Worm (Caenorhabditis elegans) whole organism, young adult: Measurements from ENCODE around the gene F16B12.4.

Experiments used
- B0035.1 ChIP-seq: sonication (generic microtip); optimal IDR thresholded peaks from 2 replicates; lab custom pipeline; 2016; ENCODE audit warnings: missing genetic modification characterization, mild to moderate bottlenecking, missing compliant biosample characterization, missing genotype, missing genetic modification reagents
- B0261.1 ChIP-seq: sonication (generic microtip); optimal IDR thresholded peaks from 2 replicates; lab custom pipeline; 2016; ENCODE audit warnings: mild to moderate bottlenecking, missing genetic modification characterization, moderate library complexity, missing compliant biosample characterization
- C17E4.6 ChIP-seq: fragments of 200-800 bp; sonication (Bioruptor generic); IDR thresholded peaks from 2 replicates; pipeline ENCODE4 v1.3.6; 2022; ENCODE audit warnings: missing genetic modification reagents, missing genetic modification characterization, missing compliant biosample characterization
- F22D6.2 ChIP-seq: sonication (generic microtip); optimal IDR thresholded peaks from 2 replicates; lab custom pipeline; 2016; ENCODE audit warnings: mild to moderate bottlenecking, missing genetic modification characterization, missing compliant biosample characterization
- F39B2.1 ChIP-seq: fragments of 200-800 bp; sonication (Bioruptor generic); IDR thresholded peaks from 2 replicates; pipeline ENCODE4 v1.3.6; 2022; ENCODE audit warnings: missing genetic modification reagents, missing genetic modification characterization, missing compliant biosample characterization
- F55B11.4 ChIP-seq: sonication (generic microtip); optimal IDR thresholded peaks from 2 replicates; lab custom pipeline; 2016; ENCODE audit warnings: missing compliant biosample characterization, missing genetic modification characterization, borderline replicate concordance; ENCODE audit not compliant: insufficient read depth
- F57C9.4 ChIP-seq: sonication (generic microtip); optimal IDR thresholded peaks from 2 replicates; lab custom pipeline; 2017; ENCODE audit warnings: mild to moderate bottlenecking, missing genetic modification characterization, missing compliant biosample characterization
- K12H6.12 ChIP-seq: fragments of 200-800 bp; sonication (Bioruptor generic); optimal IDR thresholded peaks from 2 replicates; lab custom pipeline; 2018; ENCODE audit warnings: mild to moderate bottlenecking, missing genetic modification characterization, missing compliant biosample characterization
- Y53G8AR.9 ChIP-seq: fragments of 200-800 bp; sonication (Bioruptor generic); conservative IDR thresholded peaks from 2 replicates; pipeline ENCODE4 v1.3.6; 2022; ENCODE audit warnings: missing genetic modification reagents, missing genetic modification characterization, missing compliant biosample characterization
- Y56A3A.18 ChIP-seq: fragments of 200-800 bp; sonication (Bioruptor generic); IDR thresholded peaks from 2 replicates; pipeline ENCODE4 v1.3.6; 2022; ENCODE audit warnings: missing genetic modification reagents, missing genetic modification characterization, missing compliant biosample characterization
- Y67H2A.10 ChIP-seq: fragments of 200-800 bp; sonication (Bioruptor generic); conservative IDR thresholded peaks from 2 replicates; pipeline ENCODE4 v1.3.6; 2022; ENCODE audit warnings: missing genetic modification reagents, missing genetic modification characterization, missing compliant biosample characterization
- Y79H2A.3 ChIP-seq: fragments of 200-800 bp; sonication (Bioruptor generic); conservative IDR thresholded peaks from 2 replicates; pipeline ENCODE4 v1.3.6; 2022; ENCODE audit warnings: missing genetic modification reagents, missing genetic modification characterization, missing compliant biosample characterization
- Y95B8A.8 ChIP-seq: fragments of 200-800 bp; sonication (Bioruptor generic); IDR thresholded peaks from 2 replicates; pipeline ENCODE4 v1.3.6; 2022; ENCODE audit warnings: missing genetic modification reagents, missing genetic modification characterization, missing compliant biosample characterization
- ZK185.1 ChIP-seq: sonication (generic microtip); optimal IDR thresholded peaks from 2 replicates; lab custom pipeline; 2016; ENCODE audit warnings: mild to moderate bottlenecking, missing genetic modification characterization, missing compliant biosample characterization; ENCODE audit not compliant: poor library complexity, severe bottlenecking
- akir-1 ChIP-seq: fragments of 200-800 bp; sonication (Bioruptor generic); optimal IDR thresholded peaks from 2 replicates; lab custom pipeline; 2018; ENCODE audit warnings: mild to moderate bottlenecking, missing genetic modification characterization, moderate library complexity, missing compliant biosample characterization
- ama-1 ChIP-seq, 3 experiments: fragments of 150-350 bp in 1 of 3; sonication (generic microtip) in 2 of 3; optimal IDR thresholded peaks; 2 replicates each; lab custom pipeline; 2014 to 2018; ENCODE audit warnings: missing biosample characterization in 2 of 3, missing genetic modification characterization in 2 of 3, missing genetic modification reagents in 2 of 3
- aptf-3 ChIP-seq: fragments of 200-800 bp; sonication (Bioruptor generic); IDR thresholded peaks from 2 replicates; pipeline ENCODE4 v1.3.6; 2022; ENCODE audit warnings: missing genetic modification characterization, missing compliant biosample characterization
- atf-7 ChIP-seq: sonication (generic microtip); optimal IDR thresholded peaks from 2 replicates; lab custom pipeline; 2017; ENCODE audit warnings: mild to moderate bottlenecking, missing genetic modification characterization, missing compliant biosample characterization
- athp-1 ChIP-seq: sonication (generic microtip); optimal IDR thresholded peaks from 2 replicates; lab custom pipeline; 2017; ENCODE audit warnings: mild to moderate bottlenecking, missing genetic modification characterization, missing compliant biosample characterization
- ceh-100 ChIP-seq: fragments of 200-800 bp; sonication (Bioruptor generic); IDR thresholded peaks from 2 replicates; pipeline ENCODE4 v1.3.6; 2022; ENCODE audit warnings: missing genetic modification reagents, missing genetic modification characterization, missing compliant biosample characterization
- ceh-79 ChIP-seq: sonication (generic microtip); optimal IDR thresholded peaks from 2 replicates; lab custom pipeline; 2017; ENCODE audit warnings: mild to moderate bottlenecking, missing genetic modification characterization, missing compliant biosample characterization
- efl-1 ChIP-seq: fragments of 150-350 bp; optimal IDR thresholded peaks from 2 replicates; lab custom pipeline; 2014; ENCODE audit warnings: missing biosample characterization, missing genetic modification reagents, missing genetic modification characterization
- egrh-3 ChIP-seq: fragments of 200-800 bp; sonication (Bioruptor generic); IDR thresholded peaks from 2 replicates; pipeline ENCODE4 v1.3.6; 2022; ENCODE audit warnings: missing genetic modification reagents, missing genetic modification characterization, missing compliant biosample characterization
- ets-4 ChIP-seq: fragments of 200-800 bp; sonication (Bioruptor generic); optimal IDR thresholded peaks from 2 replicates; lab custom pipeline; 2018; ENCODE audit warnings: mild to moderate bottlenecking, missing genetic modification characterization, missing compliant biosample characterization
- hmg-20 ChIP-seq: fragments of 200-800 bp; sonication (Bioruptor generic); IDR thresholded peaks from 2 replicates; pipeline ENCODE4 v1.3.6; 2022; ENCODE audit warnings: missing genetic modification reagents, missing genetic modification characterization, missing compliant biosample characterization
- hrde-1 ChIP-seq: sonication (generic microtip); optimal IDR thresholded peaks from 2 replicates; lab custom pipeline; 2016; ENCODE audit warnings: missing genetic modification characterization, mild to moderate bottlenecking, missing compliant biosample characterization, moderate library complexity, missing genotype, missing genetic modification reagents, borderline replicate concordance
- lag-1 ChIP-seq: fragments of 200-800 bp; sonication (Bioruptor generic); IDR thresholded peaks from 2 replicates; pipeline ENCODE4 v1.3.6; 2022; ENCODE audit warnings: missing genetic modification reagents, missing genetic modification characterization, missing compliant biosample characterization
- let-526 ChIP-seq: fragments of 200-800 bp; sonication (Bioruptor generic); IDR thresholded peaks from 2 replicates; pipeline ENCODE4 v1.3.6; 2022; ENCODE audit warnings: missing genetic modification reagents, missing genetic modification characterization, missing compliant biosample characterization
- let-607 ChIP-seq, 2 experiments: fragments of 200-800 bp in 1 of 2; sonication (Bioruptor generic) in 1 of 2; sonication (generic microtip) in 1 of 2; optimal IDR thresholded peaks; 2 replicates each; lab custom pipeline; 2016 to 2018; ENCODE audit warnings: mild to moderate bottlenecking in 2 of 2, missing compliant biosample characterization in 2 of 2, missing genetic modification characterization in 2 of 2, moderate library complexity in 2 of 2, missing genotype in 1 of 2
- lin-35 ChIP-seq, 3 experiments: fragments of 150-350 bp in 2 of 3; sonication (generic microtip) in 1 of 3; optimal IDR thresholded peaks; 2 replicates each; lab custom pipeline; 2014 to 2018; ENCODE audit warnings: missing biosample characterization in 3 of 3, missing genetic modification characterization in 3 of 3, missing genetic modification reagents in 3 of 3
- lin-54 ChIP-seq: fragments of 200-800 bp; sonication (Bioruptor generic); optimal IDR thresholded peaks from 2 replicates; lab custom pipeline; 2018; ENCODE audit warnings: mild to moderate bottlenecking, missing genetic modification characterization, missing compliant biosample characterization
- madf-3 ChIP-seq: fragments of 200-800 bp; sonication (Bioruptor generic); IDR thresholded peaks from 2 replicates; pipeline ENCODE4 v1.3.6; 2022; ENCODE audit warnings: missing genetic modification reagents, missing genetic modification characterization, missing compliant biosample characterization
- mcd-1 ChIP-seq: fragments of 200-800 bp; sonication (Bioruptor generic); IDR thresholded peaks from 2 replicates; pipeline ENCODE4 v1.3.6; 2022; ENCODE audit warnings: missing genetic modification reagents, missing genetic modification characterization, missing compliant biosample characterization
- mel-28 ChIP-seq: sonication (generic microtip); optimal IDR thresholded peaks from 2 replicates; lab custom pipeline; 2016; ENCODE audit warnings: borderline replicate concordance, mild to moderate bottlenecking, missing genetic modification characterization, missing compliant biosample characterization
- mxl-1 ChIP-seq: sonication (generic microtip); optimal IDR thresholded peaks from 2 replicates; lab custom pipeline; 2016; ENCODE audit warnings: missing genetic modification characterization, missing compliant biosample characterization
- nhr-27 ChIP-seq: fragments of 200-800 bp; sonication (Bioruptor generic); optimal IDR thresholded peaks from 2 replicates; lab custom pipeline; 2018; ENCODE audit warnings: mild to moderate bottlenecking, missing genetic modification characterization, moderate library complexity, missing compliant biosample characterization
- nhr-90 ChIP-seq: sonication (generic microtip); optimal IDR thresholded peaks from 2 replicates; lab custom pipeline; 2016; ENCODE audit warnings: missing genotype, mild to moderate bottlenecking, missing genetic modification characterization, missing compliant biosample characterization
- pbrm-1 ChIP-seq: fragments of 200-800 bp; sonication (Bioruptor generic); IDR thresholded peaks from 2 replicates; pipeline ENCODE4 v1.3.6; 2022; ENCODE audit warnings: missing genetic modification reagents, missing genetic modification characterization, missing compliant biosample characterization
- pha-4 ChIP-seq: fragments of 150-350 bp; sonication (generic microtip); optimal IDR thresholded peaks from 2 replicates; lab custom pipeline; 2014; ENCODE audit warnings: missing biosample characterization, missing genetic modification reagents, missing genetic modification characterization
- sdz-38 ChIP-seq: sonication (generic microtip); optimal IDR thresholded peaks from 2 replicates; lab custom pipeline; 2016; ENCODE audit warnings: missing genotype, missing genetic modification characterization, missing compliant biosample characterization
- sea-2 ChIP-seq: fragments of 200-800 bp; sonication (Bioruptor generic); IDR thresholded peaks from 2 replicates; pipeline ENCODE4 v1.3.6; 2022; ENCODE audit warnings: missing genetic modification characterization, missing compliant biosample characterization
- snpc-3.4 ChIP-seq: sonication (generic microtip); optimal IDR thresholded peaks from 2 replicates; lab custom pipeline; 2017; ENCODE audit warnings: missing genetic modification characterization, mild to moderate bottlenecking, missing compliant biosample characterization, antibody characterized with exemption, moderate library complexity, missing genotype, missing genetic modification reagents
- tbp1 ChIP-seq: fragments of 200-800 bp; sonication (Bioruptor generic); optimal IDR thresholded peaks from 2 replicates; lab custom pipeline; 2018; ENCODE audit warnings: mild to moderate bottlenecking, missing genetic modification characterization, missing compliant biosample characterization
- tbx-9 ChIP-seq: sonication (generic microtip); optimal IDR thresholded peaks from 2 replicates; lab custom pipeline; 2016; ENCODE audit warnings: borderline replicate concordance, missing genetic modification characterization, inconsistent platforms, missing compliant biosample characterization
- unc-130 ChIP-seq: sonication (generic microtip); optimal IDR thresholded peaks from 2 replicates; lab custom pipeline; 2016; ENCODE audit warnings: missing genetic modification reagents, missing genetic modification characterization, missing compliant biosample characterization
- xnd-1 ChIP-seq: sonication (generic microtip); optimal IDR thresholded peaks from 2 replicates; lab custom pipeline; 2016; ENCODE audit warnings: missing genotype, missing genetic modification reagents, missing genetic modification characterization, missing compliant biosample characterization
- zfh-2 ChIP-seq: fragments of 200-800 bp; sonication (Bioruptor generic); conservative IDR thresholded peaks from 2 replicates; pipeline ENCODE4 v1.3.6; 2022; ENCODE audit warnings: missing genetic modification reagents, missing genetic modification characterization, missing compliant biosample characterization
- ztf-18 ChIP-seq: sonication (generic microtip); optimal IDR thresholded peaks from 2 replicates; lab custom pipeline; 2016; ENCODE audit warnings: missing genotype, mild to moderate bottlenecking, missing genetic modification characterization, missing compliant biosample characterization
- ztf-22 ChIP-seq: fragments of 200-800 bp; sonication (Bioruptor generic); optimal IDR thresholded peaks from 2 replicates; lab custom pipeline; 2018; ENCODE audit warnings: mild to moderate bottlenecking, missing genetic modification characterization, moderate library complexity, missing compliant biosample characterization

F16B12.4 gene

ce11 chrX:14146740-14147140 is 48.3 kb upstream of the F16B12.4 start (continued):
- TF ChIP-seq xnd-1 (tag; lab: Kevin White, UChicago): no peak
- no peak for TF ChIP-seq nhr-90 (tag; lab: Kevin White, UChicago)
- TF ChIP-seq pbrm-1 (GFP tag; lab: Robert Waterston, UW): 0 out of 2 replicates have a peak, but pooled peaks have one; percentile 51
- no peak for TF ChIP-seq sdz-38 (tag; lab: Kevin White, UChicago)
- no peak for TF ChIP-seq mel-28 (tag; lab: Kevin White, UChicago)
- no peak for TF ChIP-seq hmg-20 (GFP tag; lab: Robert Waterston, UW)
- no peak for TF ChIP-seq C17E4.6 (GFP tag; lab: Robert Waterston, UW)
- TF ChIP-seq ztf-22 (GFP tag; lab: Kevin White, UChicago): no peak
- peak; percentile 52 for TF ChIP-seq tbp1 (GFP tag; lab: Kevin White, UChicago)
- TF ChIP-seq sea-2 (GFP tag; lab: Robert Waterston, UW): no peak
- TF ChIP-seq ama-1 (optimal IDR thresholded peaks at IDR 0.05; lab: Kevin White, UChicago): no peak
- no peak for TF ChIP-seq ama-1 (GFP tag; optimal IDR thresholded peaks at IDR 0.05; lab: Kevin White, UChicago)
- TF ChIP-seq hrde-1 (tag; lab: Kevin White, UChicago): no peak
- TF ChIP-seq ets-4 (GFP tag; lab: Kevin White, UChicago): no peak
- TF ChIP-seq lin-35 (GFP tag; optimal IDR thresholded peaks at IDR 0.05; lab: Kevin White, UChicago): no peak
- no peak for TF ChIP-seq snpc-3.4 (tag; lab: Kevin White, UChicago)
- TF ChIP-seq aptf-3 (GFP tag; lab: Robert Waterston, UW): no peak
- TF ChIP-seq F39B2.1 (GFP tag; lab: Robert Waterston, UW): no peak
- no peak for TF ChIP-seq F57C9.4
- no peak for TF ChIP-seq unc-130
- no peak for TF ChIP-seq Y67H2A.10
- no peak for TF ChIP-seq lin-54 (GFP tag; lab: Kevin White, UChicago)
- TF ChIP-seq ceh-100 (GFP tag; lab: Robert Waterston, UW): no peak
- TF ChIP-seq pha-4: peak; percentile 17
- no peak for TF ChIP-seq mxl-1 (tag; lab: Kevin White, UChicago)
- no peak for TF ChIP-seq nhr-27 (tag; lab: Kevin White, UChicago)
- TF ChIP-seq mcd-1 (GFP tag; lab: Robert Waterston, UW): peak; percentile 42; the same call in 1 of the 2 replicates
- TF ChIP-seq athp-1 (tag; lab: Kevin White, UChicago): no peak
- TF ChIP-seq atf-7 (tag; lab: Kevin White, UChicago): no peak
- TF ChIP-seq let-607 (tag; optimal IDR thresholded peaks at IDR 0.05; lab: Kevin White, UChicago): no peak
- no peak for TF ChIP-seq B0035.1 (tag; lab: Kevin White, UChicago)
- TF ChIP-seq egrh-3 (GFP tag; lab: Robert Waterston, UW): peak; percentile 42
- TF ChIP-seq madf-3 (GFP tag; lab: Robert Waterston, UW): no peak
- peak; percentile 21 for TF ChIP-seq ztf-18
- TF ChIP-seq K12H6.12 (tag; lab: Kevin White, UChicago): peak; percentile 84
- TF ChIP-seq ZK185.1 (tag; lab: Kevin White, UChicago): peak; percentile 11
- TF ChIP-seq Y56A3A.18 (GFP tag; lab: Robert Waterston, UW): no peak
- no peak for TF ChIP-seq Y53G8AR.9
- no peak for TF ChIP-seq lag-1 (GFP tag; lab: Robert Waterston, UW)
- no peak for TF ChIP-seq efl-1 (GFP tag; lab: Kevin White, UChicago)
- TF ChIP-seq F55B11.4 (tag; lab: Kevin White, UChicago): no peak
- no peak for TF ChIP-seq akir-1 (GFP tag; lab: Kevin White, UChicago)
- TF ChIP-seq Y95B8A.8 (GFP tag; lab: Robert Waterston, UW): no peak
- no peak for TF ChIP-seq B0261.1 (tag; lab: Kevin White, UChicago)
- no peak for TF ChIP-seq let-526 (GFP tag; lab: Robert Waterston, UW)
- no peak for TF ChIP-seq tbx-9 (tag; lab: Kevin White, UChicago)
- no peak for TF ChIP-seq F22D6.2 (tag; lab: Kevin White, UChicago)
- no peak for TF ChIP-seq Y79H2A.3
- no peak for TF ChIP-seq ceh-79
- peak; percentile 75 for TF ChIP-seq zfh-2 (GFP tag; lab: Robert Waterston, UW)
